Fruit fly (Drosophila melanogaster): ENCODE results near the gene gfzf.

gfzf gene

dm6 chr3R:7108589-7109312 lies 42.0 kb downstream of the gfzf start:
- TF ChIP-seq Hr4 (GFP tag; optimal IDR thresholded peaks at IDR 0.05) (peak; percentile 99), Met (GFP tag; optimal IDR thresholded peaks at IDR 0.05) (peak; percentile 98), OdsH (GFP tag; optimal IDR thresholded peaks at IDR 0.05) (peak; percentile 98), Sox15 (GFP tag; optimal IDR thresholded peaks at IDR 0.05) (peak; percentile 90), CG3919 (GFP tag; optimal IDR thresholded peaks at IDR 0.05) (peak; percentile 97), CG6163 (GFP tag; IDR thresholded peaks at IDR 0.05) (no peak), CG16779 (tag; optimal IDR thresholded peaks at IDR 0.05) (peak; percentile 77), CG8319 (GFP tag; optimal IDR thresholded peaks at IDR 0.05) (peak; percentile 92), dsx (GFP tag; optimal IDR thresholded peaks at IDR 0.05; ENCODE audit: poor library complexity, severe bottlenecking) (peak; percentile 94), CG34406 (GFP tag; optimal IDR thresholded peaks at IDR 0.05) (peak; percentile 96), CG4318 (GFP tag; optimal IDR thresholded peaks at IDR 0.05) (peak; percentile 95), CG10631 (GFP tag; optimal IDR thresholded peaks at IDR 0.05) (peak; percentile 97), CG10669 (GFP tag; optimal IDR thresholded peaks at IDR 0.05) (peak; percentile 92), net (GFP tag; optimal IDR thresholded peaks at IDR 0.05) (peak; percentile 96), CG8632 (GFP tag; optimal IDR thresholded peaks at IDR 0.05) (peak; percentile 95), CG6854 (GFP tag; optimal IDR thresholded peaks at IDR 0.05) (peak; percentile 84), CG11762 (GFP tag; optimal IDR thresholded peaks at IDR 0.05; ENCODE audit: insufficient read depth) (peak; percentile 96), Hr38 (GFP tag; optimal IDR thresholded peaks at IDR 0.05) (peak; percentile 82), CG32006 (GFP tag; optimal IDR thresholded peaks at IDR 0.05) (peak; percentile 98), fkh (GFP tag; optimal IDR thresholded peaks at IDR 0.05) (no peak), CG1621 (tag; optimal IDR thresholded peaks at IDR 0.05) (peak; percentile 84), CG3032 (tag; optimal IDR thresholded peaks at IDR 0.05) (peak; percentile 96), dac (GFP tag; optimal IDR thresholded peaks at IDR 0.05) (peak; percentile 74), eg (GFP tag; IDR thresholded peaks at IDR 0.05) (no peak), achi (GFP tag; optimal IDR thresholded peaks at IDR 0.05) (peak; percentile 96), Sox14 (GFP tag; optimal IDR thresholded peaks at IDR 0.05) (peak; percentile 97), fd59A (GFP tag; optimal IDR thresholded peaks at IDR 0.05) (peak; percentile 93), Eip93F (GFP tag; optimal IDR thresholded peaks at IDR 0.05) (peak; percentile 71), cyc (GFP tag; optimal IDR thresholded peaks at IDR 0.05) (peak; percentile 97), Lpt (GFP tag; optimal IDR thresholded peaks at IDR 0.05) (peak; percentile 97), CG6808 (GFP tag; optimal IDR thresholded peaks at IDR 0.05) (peak; percentile 92), Sox102F (GFP tag; optimal IDR thresholded peaks at IDR 0.05) (peak; percentile 95), Gug (GFP tag; IDR thresholded peaks at IDR 0.05) (no peak), vri (GFP tag; optimal IDR thresholded peaks at IDR 0.05) (peak; percentile 89), CG11902 (GFP tag; optimal IDR thresholded peaks at IDR 0.05) (peak; percentile 88), Eip75B (GFP tag; optimal IDR thresholded peaks at IDR 0.05) (peak; percentile 96), svp (GFP tag) (peak; percentile 99), spab (GFP tag; optimal IDR thresholded peaks at IDR 0.05) (peak; percentile 93), CG11294 (GFP tag; IDR thresholded peaks at IDR 0.05) (no peak), salr (GFP tag; optimal IDR thresholded peaks at IDR 0.05) (peak; percentile 73 to 99), Smox (GFP tag; optimal IDR thresholded peaks at IDR 0.05) (peak; percentile 97), CG9139 (GFP tag; optimal IDR thresholded peaks at IDR 0.05) (peak; percentile 85), fd85E (GFP tag; optimal IDR thresholded peaks at IDR 0.05) (peak; percentile 85), CG8119 (GFP tag; IDR thresholded peaks at IDR 0.05) (no peak), ss (GFP tag; optimal IDR thresholded peaks at IDR 0.05) (peak; percentile 83 to 85), CG31627 (GFP tag; optimal IDR thresholded peaks at IDR 0.05) (peak; percentile 98), pdm3 (GFP tag; optimal IDR thresholded peaks at IDR 0.05) (peak; percentile 97), acj6 (GFP tag; optimal IDR thresholded peaks at IDR 0.05) (peak; percentile 96), lz (GFP tag; optimal IDR thresholded peaks at IDR 0.05) (peak; percentile 97), CG6792 (GFP tag; optimal IDR thresholded peaks at IDR 0.05) (peak; percentile 93), Hr39 (GFP tag; optimal IDR thresholded peaks at IDR 0.05) (peak; percentile 97)
